Worm (Caenorhabditis elegans) whole organism, L1 larva: Measurements from ENCODE around the gene K03A1.4.

Source experiments
- C04F5.9 ChIP-seq: sonication (generic microtip); optimal IDR thresholded peaks from 2 replicates; lab custom pipeline; 2016; ENCODE audit warnings: missing genetic modification characterization, missing compliant biosample characterization
- C16A3.4 ChIP-seq: fragments of 150-350 bp; optimal IDR thresholded peaks from 2 replicates; lab custom pipeline; 2014; ENCODE audit warnings: missing biosample characterization, missing genetic modification characterization
- C34B4.2 ChIP-seq: sonication (generic microtip); optimal IDR thresholded peaks from 2 replicates; lab custom pipeline; 2017; ENCODE audit warnings: mild to moderate bottlenecking, missing genetic modification characterization, missing compliant biosample characterization
- F16B12.6 ChIP-seq: fragments of 150-350 bp; optimal IDR thresholded peaks from 2 replicates; lab custom pipeline; 2014; ENCODE audit warnings: missing biosample characterization, missing genetic modification characterization
- aha-1 ChIP-seq: fragments of 150-350 bp; optimal IDR thresholded peaks from 2 replicates; lab custom pipeline; 2014; ENCODE audit warnings: missing biosample characterization, missing genetic modification characterization
- aly-2 ChIP-seq: fragments of 150-350 bp; optimal IDR thresholded peaks from 2 replicates; lab custom pipeline; 2014; ENCODE audit warnings: missing biosample characterization, missing genetic modification characterization
- ama-1 ChIP-seq: fragments of 150-350 bp; optimal IDR thresholded peaks from 2 replicates; lab custom pipeline; 2014
- blmp-1 ChIP-seq: fragments of 150-350 bp; optimal IDR thresholded peaks from 2 replicates; lab custom pipeline; 2014; ENCODE audit warnings: missing biosample characterization, missing genetic modification characterization
- ceh-63 ChIP-seq: fragments of 200-800 bp; sonication (Bioruptor generic); optimal IDR thresholded peaks from 2 replicates; lab custom pipeline; 2018; ENCODE audit warnings: mild to moderate bottlenecking, missing genetic modification characterization, missing compliant biosample characterization
- ceh-82 ChIP-seq, 3 experiments: fragments of 150-350 bp in 1 of 3; sonication (generic microtip) in 2 of 3; optimal IDR thresholded peaks; 2 replicates each; lab custom pipeline; 2014 to 2017; ENCODE audit warnings: missing biosample characterization in 3 of 3, missing genetic modification characterization in 3 of 3
- ceh-88 ChIP-seq: fragments of 200-800 bp; sonication (Bioruptor generic); IDR thresholded peaks from 2 replicates; pipeline ENCODE4 v1.3.6; 2022; ENCODE audit warnings: missing genetic modification characterization, missing compliant biosample characterization
- dpl-1 ChIP-seq, 3 experiments: fragments of 150-350 bp in 2 of 3; sonication (generic microtip) in 1 of 3; optimal IDR thresholded peaks; 2 replicates each; lab custom pipeline; 2014 to 2017; ENCODE audit warnings: missing biosample characterization in 3 of 3, missing genetic modification characterization in 3 of 3, missing genetic modification reagents in 3 of 3
- efl-1 ChIP-seq, 4 experiments: fragments of 150-350 bp; optimal IDR thresholded peaks in 3 of 4; peaks in 1 of 4; 1 replicate in 1 of 4; 2 replicates in 3 of 4; lab custom pipeline; 2014; ENCODE audit warnings: missing biosample characterization in 2 of 4, missing genetic modification characterization in 2 of 4, missing genetic modification reagents in 2 of 4
- efl-3 ChIP-seq: fragments of 200-800 bp; sonication (Bioruptor generic); optimal IDR thresholded peaks from 2 replicates; lab custom pipeline; 2018; ENCODE audit warnings: mild to moderate bottlenecking, missing genetic modification characterization, missing compliant biosample characterization
- egl-13 ChIP-seq: sonication (generic microtip); optimal IDR thresholded peaks from 2 replicates; lab custom pipeline; 2016; ENCODE audit warnings: missing genotype, missing genetic modification reagents, missing genetic modification characterization, missing compliant biosample characterization
- fkh-10 ChIP-seq: sonication (generic microtip); optimal IDR thresholded peaks from 2 replicates; lab custom pipeline; 2017; ENCODE audit warnings: missing biosample characterization, missing genetic modification reagents, missing genetic modification characterization
- fkh-4 ChIP-seq: sonication (generic microtip); optimal IDR thresholded peaks from 2 replicates; lab custom pipeline; 2016; ENCODE audit warnings: missing compliant biosample characterization, missing genetic modification characterization, borderline replicate concordance
- fkh-8 ChIP-seq: sonication (generic microtip); optimal IDR thresholded peaks from 2 replicates; lab custom pipeline; 2016; ENCODE audit warnings: mild to moderate bottlenecking, missing genetic modification characterization, missing compliant biosample characterization
- fos-1 ChIP-seq: fragments of 150-350 bp; optimal IDR thresholded peaks from 2 replicates; lab custom pipeline; 2014; ENCODE audit warnings: missing biosample characterization, missing genetic modification characterization
- grh-1 ChIP-seq: fragments of 200-800 bp; sonication (Bioruptor generic); IDR thresholded peaks from 2 replicates; pipeline ENCODE4 v1.3.6; 2022; ENCODE audit warnings: missing genetic modification reagents, missing genetic modification characterization, missing compliant biosample characterization
- hlh-17 ChIP-seq: fragments of 200-800 bp; sonication (Bioruptor generic); optimal IDR thresholded peaks from 2 replicates; lab custom pipeline; 2018; ENCODE audit warnings: missing genetic modification characterization, mild to moderate bottlenecking, missing compliant biosample characterization, moderate library complexity, borderline replicate concordance
- hlh-4 ChIP-seq: sonication (generic microtip); optimal IDR thresholded peaks from 2 replicates; lab custom pipeline; 2016; ENCODE audit warnings: mild to moderate bottlenecking, missing genetic modification characterization, missing compliant biosample characterization
- hpl-2 ChIP-seq: fragments of 150-350 bp; optimal IDR thresholded peaks from 2 replicates; lab custom pipeline; 2014; ENCODE audit warnings: missing biosample characterization, missing genetic modification reagents, missing genetic modification characterization
- jun-1 ChIP-seq: fragments of 150-350 bp; optimal IDR thresholded peaks from 2 replicates; lab custom pipeline; 2014; ENCODE audit warnings: missing biosample characterization, missing genetic modification reagents, missing genetic modification characterization
- lin-15B ChIP-seq: fragments of 150-350 bp; sonication (generic microtip); optimal IDR thresholded peaks from 3 replicates; lab custom pipeline; 2014; ENCODE audit warnings: missing biosample characterization, missing genetic modification characterization
- lin-39 ChIP-seq: fragments of 150-350 bp; optimal IDR thresholded peaks from 2 replicates; lab custom pipeline; 2014; ENCODE audit warnings: missing biosample characterization, missing genetic modification reagents, missing genetic modification characterization
- mab-9 ChIP-seq: fragments of 200-800 bp; sonication (Bioruptor generic); IDR thresholded peaks from 2 replicates; pipeline ENCODE4 v1.3.6; 2022; ENCODE audit warnings: missing genetic modification reagents, missing genetic modification characterization, missing compliant biosample characterization
- mef-2 ChIP-seq: fragments of 150-350 bp; optimal IDR thresholded peaks from 2 replicates; lab custom pipeline; 2014; ENCODE audit warnings: missing biosample characterization, missing genetic modification characterization
- mep-1 ChIP-seq: fragments of 150-350 bp; optimal IDR thresholded peaks from 2 replicates; lab custom pipeline; 2014; ENCODE audit warnings: missing biosample characterization, missing genetic modification characterization
- nhr-12 ChIP-seq: sonication (generic microtip); optimal IDR thresholded peaks from 2 replicates; lab custom pipeline; 2017; ENCODE audit warnings: missing biosample characterization, missing genetic modification characterization
- nhr-19 ChIP-seq: fragments of 200-800 bp; sonication (Bioruptor generic); conservative IDR thresholded peaks from 2 replicates; pipeline ENCODE4 v1.3.6; 2022; ENCODE audit warnings: missing genetic modification characterization, missing compliant biosample characterization
- nhr-20 ChIP-seq: sonication (generic microtip); optimal IDR thresholded peaks from 2 replicates; lab custom pipeline; 2016; ENCODE audit warnings: mild to moderate bottlenecking, missing genetic modification characterization, missing compliant biosample characterization
- nhr-237 ChIP-seq: fragments of 150-350 bp; optimal IDR thresholded peaks from 2 replicates; lab custom pipeline; 2014; ENCODE audit warnings: missing biosample characterization, missing genetic modification characterization
- nhr-71 ChIP-seq: sonication (generic microtip); optimal IDR thresholded peaks from 2 replicates; lab custom pipeline; 2016; ENCODE audit warnings: mild to moderate bottlenecking, missing genetic modification characterization, moderate library complexity, missing compliant biosample characterization
- nhr-77 ChIP-seq: fragments of 150-350 bp; optimal IDR thresholded peaks from 2 replicates; lab custom pipeline; 2014; ENCODE audit warnings: missing biosample characterization, missing genetic modification characterization
- nhr-84 ChIP-seq: sonication (generic microtip); optimal IDR thresholded peaks from 2 replicates; lab custom pipeline; 2017; ENCODE audit warnings: missing biosample characterization, missing genetic modification characterization
- nhr-85 ChIP-seq: sonication (generic microtip); peaks from one replicate; lab custom pipeline; 2016; ENCODE audit warnings: missing genetic modification characterization, inconsistent platforms, missing compliant biosample characterization
- pag-3 ChIP-seq: sonication (generic microtip); optimal IDR thresholded peaks from 2 replicates; lab custom pipeline; 2017; ENCODE audit warnings: missing genetic modification characterization, mild to moderate bottlenecking, missing compliant biosample characterization, antibody characterized with exemption, borderline replicate concordance; ENCODE audit not compliant: insufficient read depth
- rnt-1 ChIP-seq: sonication (generic microtip); optimal IDR thresholded peaks from 2 replicates; lab custom pipeline; 2016; ENCODE audit warnings: mild to moderate bottlenecking, missing genetic modification characterization, moderate library complexity, missing compliant biosample characterization
- skn-1 ChIP-seq: fragments of 150-350 bp; optimal IDR thresholded peaks from 2 replicates; lab custom pipeline; 2014; ENCODE audit warnings: missing biosample characterization, missing genetic modification characterization
- snpc-4 ChIP-seq: fragments of 150-350 bp; optimal IDR thresholded peaks from 2 replicates; lab custom pipeline; 2014; ENCODE audit warnings: missing biosample characterization, missing genetic modification characterization
- snu-23 ChIP-seq: sonication (generic microtip); optimal IDR thresholded peaks from 2 replicates; lab custom pipeline; 2016; ENCODE audit warnings: missing genetic modification characterization, missing compliant biosample characterization
- tbx-2 ChIP-seq: sonication (generic microtip); optimal IDR thresholded peaks from 2 replicates; lab custom pipeline; 2016; ENCODE audit warnings: missing genetic modification characterization, missing compliant biosample characterization
- tlp-1 ChIP-seq: fragments of 150-350 bp; optimal IDR thresholded peaks from 2 replicates; lab custom pipeline; 2014; ENCODE audit warnings: missing biosample characterization, missing genetic modification characterization
- unc-30 ChIP-seq: sonication (generic microtip); optimal IDR thresholded peaks from 2 replicates; lab custom pipeline; 2017; ENCODE audit warnings: missing biosample characterization, missing genetic modification characterization
- unc-62 ChIP-seq: fragments of 150-350 bp; optimal IDR thresholded peaks from 2 replicates; lab custom pipeline; 2014; ENCODE audit warnings: missing biosample characterization, missing genetic modification reagents, missing genetic modification characterization
- xbp-1 ChIP-seq: sonication (generic microtip); optimal IDR thresholded peaks from 2 replicates; lab custom pipeline; 2016; ENCODE audit warnings: missing genetic modification characterization, missing compliant biosample characterization
- zag-1 ChIP-seq: fragments of 150-350 bp; optimal IDR thresholded peaks from 2 replicates; lab custom pipeline; 2014; ENCODE audit warnings: missing biosample characterization, missing genetic modification characterization
- ztf-4 ChIP-seq: fragments of 150-350 bp; optimal IDR thresholded peaks from 2 replicates; lab custom pipeline; 2014; ENCODE audit warnings: missing biosample characterization, missing genetic modification characterization

K03A1.4 gene

ce11 chrX:7334302-7334724 is 35.8 kb upstream of the K03A1.4 start, which contains the start of gene epg-7 (continued):
- TF ChIP-seq C16A3.4 (peak; percentile 93), efl-3 (GFP tag; lab: Kevin White, UChicago) (peak; percentile 4), skn-1 (peak; percentile 50), fkh-10 (GFP tag; lab: Kevin White, UChicago) (peak; percentile 88), nhr-20 (tag; lab: Kevin White, UChicago) (peak; percentile 98), hpl-2 (GFP tag; lab: Kevin White, UChicago) (peak; percentile 51), ztf-4 (tag; lab: Kevin White, UChicago) (peak; percentile 96), tbx-2 (tag; lab: Kevin White, UChicago) (peak; percentile 98), rnt-1 (tag; lab: Kevin White, UChicago) (peak; percentile 94), lin-15B (tag; lab: Kevin White, UChicago) (peak; percentile 64), nhr-84 (tag; lab: Kevin White, UChicago) (no peak), C34B4.2 (no peak), mab-9 (GFP tag; lab: Robert Waterston, UW) (peak; percentile 88), unc-62 (no peak), unc-30 (no peak), zag-1 (tag; lab: Kevin White, UChicago) (peak; percentile 90), mep-1 (tag; lab: Kevin White, UChicago) (peak; percentile 95), ceh-63 (GFP tag; lab: Kevin White, UChicago) (no peak), jun-1 (tag; lab: Kevin White, UChicago) (peak; percentile 95), blmp-1 (peak; percentile 59), nhr-19 (GFP tag; lab: Robert Waterston, UW) (peak; percentile 95), snpc-4 (tag; lab: Kevin White, UChicago) (peak; percentile 65), F16B12.6 (tag; lab: Kevin White, UChicago) (peak; percentile 94), ceh-88 (GFP tag; lab: Robert Waterston, UW) (peak; percentile 87), hlh-4 (no peak), mef-2 (tag; lab: Kevin White, UChicago) (peak; percentile 73), nhr-77 (tag; lab: Kevin White, UChicago) (peak; percentile 94), nhr-71 (peak; percentile 99), fkh-4 (tag; lab: Kevin White, UChicago) (peak; percentile 71), ceh-82 (tag; optimal IDR thresholded peaks at IDR 0.05; lab: Kevin White, UChicago) (peak; percentile 77 to 91 (median 88)), grh-1 (GFP tag; lab: Robert Waterston, UW) (peak; percentile 89), lin-39 (tag; lab: Kevin White, UChicago) (peak; percentile 87), efl-1 (optimal IDR thresholded peaks at IDR 0.05; lab: Kevin White, UChicago) (peak; percentile 81 to 85), efl-1 (GFP tag; optimal IDR thresholded peaks at IDR 0.05 in 1 of 2; lab: Kevin White, UChicago) (peak; percentile 67 to 97), aly-2 (tag; lab: Kevin White, UChicago) (peak; percentile 30), xbp-1 (peak; percentile 98), snu-23 (GFP tag; lab: Kevin White, UChicago) (peak; percentile 99), fkh-8 (tag; lab: Kevin White, UChicago) (peak; percentile 98), C04F5.9 (peak; percentile 72), egl-13 (tag; lab: Kevin White, UChicago) (peak; percentile 95), aha-1 (peak; percentile 63), ama-1 (lab: Kevin White, UChicago) (peak; percentile 80), nhr-237 (tag; lab: Kevin White, UChicago) (peak; percentile 75), nhr-85 (tag; lab: Kevin White, UChicago) (peak; percentile 99), nhr-12 (tag; lab: Kevin White, UChicago) (no peak), hlh-17 (no peak), pag-3 (tag; lab: Kevin White, UChicago) (no peak), fos-1 (peak; percentile 86), tlp-1 (tag; lab: Kevin White, UChicago) (no peak), dpl-1 (GFP tag; optimal IDR thresholded peaks at IDR 0.05; lab: Kevin White, UChicago) (peak; percentile 65 to 76 (median 71))
- TF ChIP-seq, all 84 proteins: peak for 64
